Worm (Caenorhabditis elegans): ENCODE results near the gene Y50E8A.2.

Gene Y50E8A.2

ce11 chrV:14687106-14687964 lies 41.3 kb downstream of the Y50E8A.2 start (continued):
- TF ChIP-seq lin-35 (GFP tag; optimal IDR thresholded peaks at IDR 0.05), result no peak
- TF ChIP-seq nhr-90 (tag; optimal IDR thresholded peaks at IDR 0.05), result no peak
- no peak for TF ChIP-seq hlh-12 (tag; optimal IDR thresholded peaks at IDR 0.05)
- no peak for TF ChIP-seq chd-7 (tag; optimal IDR thresholded peaks at IDR 0.05)
- TF ChIP-seq T07F8.4 (tag; optimal IDR thresholded peaks at IDR 0.05), result no peak
- peak; percentile 29 for TF ChIP-seq lsl-1 (GFP tag; optimal IDR thresholded peaks at IDR 0.05)
- no peak for TF ChIP-seq snpc-1.3 (tag; optimal IDR thresholded peaks at IDR 0.05; ENCODE audit: insufficient read depth)
- peak; percentile 33; the same call in 1 of the 2 replicates for TF ChIP-seq cebp-2 (GFP tag; IDR thresholded peaks at IDR 0.05)
- TF ChIP-seq B0261.1 (tag; optimal IDR thresholded peaks at IDR 0.05), result no peak
- TF ChIP-seq ama-1 (optimal IDR thresholded peaks at IDR 0.05), result peak; percentile 65
- TF ChIP-seq ama-1 (GFP tag; optimal IDR thresholded peaks at IDR 0.05), result no peak
- TF ChIP-seq ztf-25 (GFP tag; IDR thresholded peaks at IDR 0.05), result no peak
- no peak for TF ChIP-seq dpff-1 (tag; optimal IDR thresholded peaks at IDR 0.05)
- peak; percentile 40; the same call in 1 of the 2 replicates for TF ChIP-seq mcd-1 (GFP tag; IDR thresholded peaks at IDR 0.05)
- no peak for TF ChIP-seq ceh-40 (GFP tag; IDR thresholded peaks at IDR 0.05)
- no peak for TF ChIP-seq bed-2 (GFP tag; IDR thresholded peaks at IDR 0.05)
- TF ChIP-seq lin-54 (GFP tag; optimal IDR thresholded peaks at IDR 0.05), result no peak
- no peak for TF ChIP-seq hrde-1 (tag; optimal IDR thresholded peaks at IDR 0.05; ENCODE audit: borderline replicate concordance)
- no peak; the same call in 1 of the 2 replicates for TF ChIP-seq hmg-1.2 (GFP tag; IDR thresholded peaks at IDR 0.05)
- TF ChIP-seq pha-4 (tag; optimal IDR thresholded peaks at IDR 0.05), result no peak
- no peak for TF ChIP-seq C06A6.2 (GFP tag; conservative IDR thresholded peaks at IDR 0.05)
- TF ChIP-seq F39B2.1 (GFP tag; IDR thresholded peaks at IDR 0.05), result no peak
- TF ChIP-seq ztf-28 (GFP tag; IDR thresholded peaks at IDR 0.05), result no peak
- TF ChIP-seq repo-1 (tag; optimal IDR thresholded peaks at IDR 0.05), result no peak
- no peak for TF ChIP-seq him-1 (tag; optimal IDR thresholded peaks at IDR 0.05)
- TF ChIP-seq ets-4 (GFP tag; optimal IDR thresholded peaks at IDR 0.05), result no peak
- no peak; the same call in none of the 2 replicates for TF ChIP-seq egl-44 (GFP tag; IDR thresholded peaks at IDR 0.05)
- no peak for TF ChIP-seq tbp1 (GFP tag; optimal IDR thresholded peaks at IDR 0.05)
- no peak for TF ChIP-seq F57A8.1 (GFP tag; optimal IDR thresholded peaks at IDR 0.05)
- no peak for TF ChIP-seq aptf-3 (GFP tag; IDR thresholded peaks at IDR 0.05)
- TF ChIP-seq K12H6.12 (tag; optimal IDR thresholded peaks at IDR 0.05), result no peak
- TF ChIP-seq ceh-100 (GFP tag; IDR thresholded peaks at IDR 0.05), result no peak
- no peak for TF ChIP-seq ceh-58 (GFP tag; IDR thresholded peaks at IDR 0.05)
- no peak for TF ChIP-seq cebp-1 (GFP tag; IDR thresholded peaks at IDR 0.05)
- peak; percentile 12 for TF ChIP-seq cebp-1 (tag; optimal IDR thresholded peaks at IDR 0.05)
- TF ChIP-seq let-526 (GFP tag; IDR thresholded peaks at IDR 0.05), result no peak
- no peak for TF ChIP-seq unc-130 (GFP tag; optimal IDR thresholded peaks at IDR 0.05)
- no peak for TF ChIP-seq F22D6.2 (tag; optimal IDR thresholded peaks at IDR 0.05)
- no peak for TF ChIP-seq rcor-1 (GFP tag; IDR thresholded peaks at IDR 0.05)
- TF ChIP-seq zfh-2 (GFP tag; conservative IDR thresholded peaks at IDR 0.05), result 0 out of 2 replicates have a peak, but pooled peaks have one; percentile 54
- peak; percentile 7; the same call in 1 of the 2 replicates for TF ChIP-seq nfyb-1 (GFP tag; IDR thresholded peaks at IDR 0.05)
- no peak for TF ChIP-seq ceh-79 (tag; optimal IDR thresholded peaks at IDR 0.05)
- TF ChIP-seq C17E4.6 (GFP tag; IDR thresholded peaks at IDR 0.05), result no peak
- TF ChIP-seq gei-17 (GFP tag; optimal IDR thresholded peaks at IDR 0.05), result no peak
- no peak for TF ChIP-seq lin-26 (GFP tag; IDR thresholded peaks at IDR 0.05)
- no peak for TF ChIP-seq egrh-3 (GFP tag; IDR thresholded peaks at IDR 0.05)
- TF ChIP-seq let-607 (tag; optimal IDR thresholded peaks at IDR 0.05), result no peak
- no peak for TF ChIP-seq nfya-1 (tag; optimal IDR thresholded peaks at IDR 0.05; ENCODE audit: borderline replicate concordance, insufficient read depth)
